Fruit fly (Drosophila melanogaster) whole organism, embryonic: ENCODE results near the gene CG17169.

Source experiments
- BEAF-32 ChIP-seq: fragments of 200-800 bp; sonication (Bioruptor generic); optimal IDR thresholded peaks from 3 replicates; lab custom pipeline; 2017; ENCODE audit warnings: missing biosample characterization, missing genetic modification characterization, mild to moderate bottlenecking, moderate library complexity, missing genetic modification reagents
- Bgb ChIP-seq: fragments of 200-800 bp; sonication (Bioruptor generic); IDR thresholded peaks from 2 replicates; pipeline ENCODE4 v1.3.6; 2022; ENCODE audit warnings: missing biosample characterization, missing genetic modification characterization; ENCODE audit not compliant: partially characterized antibody
- C15 ChIP-seq: fragments of 200-800 bp; sonication (Bioruptor generic); IDR thresholded peaks from 3 replicates; pipeline ENCODE4 v1.3.6; 2022; ENCODE audit warnings: missing biosample characterization, missing genetic modification characterization
- CG12219 ChIP-seq: fragments of 200-800 bp; sonication (Bioruptor generic); optimal IDR thresholded peaks from 3 replicates; lab custom pipeline; 2018; ENCODE audit warnings: missing biosample characterization, mild to moderate bottlenecking, missing genetic modification characterization
- CG12659 ChIP-seq: fragments of 200-800 bp; sonication (Bioruptor generic); optimal IDR thresholded peaks from 3 replicates; lab custom pipeline; 2017; ENCODE audit warnings: mild to moderate bottlenecking, missing biosample characterization, missing genetic modification reagents, missing genetic modification characterization
- CG13894 ChIP-seq: fragments of 200-800 bp; sonication (Bioruptor generic); optimal IDR thresholded peaks from 3 replicates; lab custom pipeline; 2018; ENCODE audit warnings: missing biosample characterization, mild to moderate bottlenecking, missing genetic modification characterization, moderate library complexity
- CG14710 ChIP-seq: fragments of 200-800 bp; sonication (Bioruptor generic); optimal IDR thresholded peaks from 3 replicates; lab custom pipeline; 2019; ENCODE audit warnings: missing biosample characterization, mild to moderate bottlenecking, missing genetic modification characterization, moderate library complexity
- CG15479 ChIP-seq: fragments of 200-800 bp; sonication (Bioruptor generic); optimal IDR thresholded peaks from 3 replicates; lab custom pipeline; 2019; ENCODE audit warnings: missing biosample characterization, mild to moderate bottlenecking, missing genetic modification characterization, moderate library complexity
- CG15514 ChIP-seq: fragments of 200-800 bp; sonication (Bioruptor generic); optimal IDR thresholded peaks from 3 replicates; lab custom pipeline; 2017; ENCODE audit warnings: missing biosample characterization, missing genetic modification characterization, mild to moderate bottlenecking, moderate library complexity, missing genetic modification reagents
- CG16779 ChIP-seq: fragments of 200-800 bp; sonication (Bioruptor generic); IDR thresholded peaks from 2 replicates; pipeline ENCODE4 v1.3.6; 2022; ENCODE audit warnings: missing biosample characterization, missing genetic modification characterization
- CG16813 ChIP-seq: fragments of 200-800 bp; sonication (Bioruptor generic); IDR thresholded peaks from 3 replicates; pipeline ENCODE4 v1.3.6; 2022; ENCODE audit warnings: missing biosample characterization, missing genetic modification characterization; ENCODE audit not compliant: partially characterized antibody
- CG2116 ChIP-seq: fragments of 200-800 bp; sonication (Bioruptor generic); optimal IDR thresholded peaks from 3 replicates; lab custom pipeline; 2018; ENCODE audit warnings: missing biosample characterization, mild to moderate bottlenecking, missing genetic modification characterization
- CG30020 ChIP-seq: fragments of 200-800 bp; optimal IDR thresholded peaks from 2 replicates; lab custom pipeline; 2019; ENCODE audit warnings: missing biosample characterization, mild to moderate bottlenecking, missing genetic modification characterization, moderate library complexity
- CG32772 ChIP-seq: fragments of 200-800 bp; sonication (Bioruptor generic); IDR thresholded peaks from 2 replicates; pipeline ENCODE4 v1.3.6; 2022; ENCODE audit warnings: missing biosample characterization, missing genetic modification characterization
- CG34224 ChIP-seq: fragments of 200-800 bp; sonication (Bioruptor generic); IDR thresholded peaks from 3 replicates; pipeline ENCODE4 v1.3.6; 2022; ENCODE audit warnings: missing biosample characterization, missing genetic modification characterization; ENCODE audit not compliant: partially characterized antibody
- CG34376 ChIP-seq: fragments of 200-800 bp; sonication (Bioruptor generic); optimal IDR thresholded peaks from 2 replicates; lab custom pipeline; 2018; ENCODE audit warnings: missing biosample characterization, mild to moderate bottlenecking, missing genetic modification characterization
- CG9797 ChIP-seq: fragments of 200-800 bp; sonication (Bioruptor generic); optimal IDR thresholded peaks from 3 replicates; lab custom pipeline; 2018; ENCODE audit warnings: missing biosample characterization, mild to moderate bottlenecking, missing genetic modification characterization
- D19A ChIP-seq: fragments of 200-800 bp; optimal IDR thresholded peaks from 3 replicates; lab custom pipeline; 2019; ENCODE audit warnings: missing biosample characterization, mild to moderate bottlenecking, missing genetic modification characterization, moderate library complexity
- Dp ChIP-seq: fragments of 200-800 bp; sonication (Bioruptor generic); optimal IDR thresholded peaks from 2 replicates; lab custom pipeline; 2018; ENCODE audit warnings: missing biosample characterization, mild to moderate bottlenecking, missing genetic modification characterization, moderate library complexity
- Dref ChIP-seq: fragments of 200-800 bp; sonication (Bioruptor generic); IDR thresholded peaks from 2 replicates; pipeline ENCODE4 v1.3.6; 2022; ENCODE audit warnings: missing biosample characterization, missing genetic modification characterization
- GATAe ChIP-seq: fragments of 200-800 bp; sonication (Bioruptor generic); conservative IDR thresholded peaks from 2 replicates; pipeline ENCODE4 v1.3.6; 2022; ENCODE audit warnings: missing biosample characterization, missing genetic modification characterization
- HLH3B ChIP-seq: fragments of 200-800 bp; sonication (Bioruptor generic); IDR thresholded peaks from 2 replicates; pipeline ENCODE4 v1.3.6; 2022; ENCODE audit warnings: missing biosample characterization, missing genetic modification characterization
- HLH4C ChIP-seq: fragments of 200-800 bp; sonication (Bioruptor generic); IDR thresholded peaks from 3 replicates; pipeline ENCODE4 v1.3.6; 2022; ENCODE audit warnings: missing biosample characterization, missing genetic modification characterization; ENCODE audit not compliant: partially characterized antibody
- Hr3 ChIP-seq: fragments of 200-800 bp; sonication (Bioruptor generic); optimal IDR thresholded peaks from 3 replicates; lab custom pipeline; 2016; ENCODE audit warnings: missing biosample characterization, missing genetic modification characterization
- MBD-R2 ChIP-seq: fragments of 200-800 bp; sonication (Bioruptor generic); IDR thresholded peaks from 2 replicates; pipeline ENCODE4 v1.3.6; 2022; ENCODE audit warnings: missing biosample characterization, missing genetic modification characterization
- MESR4 ChIP-seq: fragments of 200-800 bp; sonication (Bioruptor generic); optimal IDR thresholded peaks from 2 replicates; lab custom pipeline; 2018; ENCODE audit warnings: missing biosample characterization, mild to moderate bottlenecking, missing genetic modification characterization, moderate library complexity
- Med ChIP-seq: fragments of 200-800 bp; sonication (Bioruptor generic); peaks from one replicate; lab custom pipeline; 2016; ENCODE audit warnings: missing biosample characterization, missing genetic modification characterization, mild to moderate bottlenecking, inconsistent platforms, moderate library complexity
- Pdp1 ChIP-seq, 2 experiments: fragments of 200-800 bp; sonication (Bioruptor generic); optimal IDR thresholded peaks; 3 replicates each; lab custom pipeline; 2016; ENCODE audit warnings: missing biosample characterization in 2 of 2, missing genetic modification characterization in 2 of 2, mild to moderate bottlenecking in 1 of 2, moderate library complexity in 1 of 2
- Scr ChIP-seq: fragments of 200-800 bp; sonication (Bioruptor generic); IDR thresholded peaks from 2 replicates; pipeline ENCODE4 v1.3.6; 2022; ENCODE audit warnings: missing biosample characterization, missing genetic modification characterization; ENCODE audit not compliant: partially characterized antibody
- Sin3A ChIP-seq: fragments of >200 bp; optimal IDR thresholded peaks from 2 replicates; lab custom pipeline; 2018
- Sry-δ ChIP-seq: fragments of 200-800 bp; sonication (Bioruptor generic); optimal IDR thresholded peaks from 2 replicates; lab custom pipeline; 2016; ENCODE audit warnings: missing biosample characterization, missing genetic modification characterization
- dan ChIP-seq: fragments of 200-800 bp; sonication (Bioruptor generic); IDR thresholded peaks from 2 replicates; pipeline ENCODE4 v1.3.6; 2022; ENCODE audit warnings: missing biosample characterization, missing genetic modification characterization
- en ChIP-seq: fragments of 200-800 bp; sonication (Bioruptor generic); optimal IDR thresholded peaks from 2 replicates; lab custom pipeline; 2016; ENCODE audit warnings: missing biosample characterization, missing genetic modification characterization
- exex ChIP-seq: fragments of 200-800 bp; sonication (Bioruptor generic); optimal IDR thresholded peaks from 4 replicates; lab custom pipeline; 2018; ENCODE audit warnings: missing biosample characterization, mild to moderate bottlenecking, missing genetic modification characterization, moderate library complexity
- gcm2 ChIP-seq: fragments of 200-800 bp; sonication (Bioruptor generic); optimal IDR thresholded peaks from 2 replicates; lab custom pipeline; 2016; ENCODE audit warnings: missing biosample characterization, missing genetic modification characterization
- gfzf ChIP-seq: fragments of 200-800 bp; sonication (Bioruptor generic); optimal IDR thresholded peaks from 2 replicates; lab custom pipeline; 2016; ENCODE audit warnings: missing biosample characterization, mild to moderate bottlenecking, missing genetic modification characterization, moderate library complexity
- grn ChIP-seq: fragments of 200-800 bp; sonication (Bioruptor generic); optimal IDR thresholded peaks from 3 replicates; lab custom pipeline; 2017; ENCODE audit warnings: missing biosample characterization, missing genetic modification characterization
- gro ChIP-seq: fragments of 200-800 bp; sonication (Bioruptor generic); optimal IDR thresholded peaks from 2 replicates; lab custom pipeline; 2016; ENCODE audit warnings: missing biosample characterization, missing genetic modification characterization
- hkb ChIP-seq, 2 experiments: fragments of 200-800 bp in 1 of 2; fragments of >200 bp in 1 of 2; sonication (Bioruptor generic) in 1 of 2; IDR thresholded peaks in 1 of 2; optimal IDR thresholded peaks in 1 of 2; 2 replicates each; pipeline versions ENCODE4 v1.3.6 to Lab custom; 2017 to 2022; ENCODE audit warnings: missing biosample characterization in 1 of 2, missing genetic modification characterization in 1 of 2
- mirr ChIP-seq: fragments of 200-800 bp; sonication (Bioruptor generic); optimal IDR thresholded peaks from 3 replicates; lab custom pipeline; 2018; ENCODE audit warnings: missing biosample characterization, mild to moderate bottlenecking, missing genetic modification characterization
- pzg ChIP-seq: fragments of 200-800 bp; sonication (Bioruptor generic); optimal IDR thresholded peaks from 3 replicates; lab custom pipeline; 2018; ENCODE audit warnings: missing biosample characterization, mild to moderate bottlenecking, missing genetic modification characterization, moderate library complexity
- stwl ChIP-seq: fragments of 200-800 bp; sonication (Bioruptor generic); optimal IDR thresholded peaks from 3 replicates; lab custom pipeline; 2018; ENCODE audit warnings: missing biosample characterization, mild to moderate bottlenecking, missing genetic modification characterization, moderate library complexity
- sug ChIP-seq: fragments of 200-800 bp; optimal IDR thresholded peaks from 2 replicates; lab custom pipeline; 2019; ENCODE audit warnings: missing biosample characterization, mild to moderate bottlenecking, missing genetic modification characterization, moderate library complexity
- trem ChIP-seq: fragments of 200-800 bp; optimal IDR thresholded peaks from 3 replicates; lab custom pipeline; 2019; ENCODE audit warnings: missing biosample characterization, mild to moderate bottlenecking, missing genetic modification characterization, moderate library complexity
- unc-4 ChIP-seq: fragments of 200-800 bp; sonication (Bioruptor generic); IDR thresholded peaks from 2 replicates; pipeline ENCODE4 v1.3.6; 2022; ENCODE audit warnings: missing biosample characterization, missing genetic modification characterization; ENCODE audit not compliant: partially characterized antibody

CG17169 gene

DNA sequence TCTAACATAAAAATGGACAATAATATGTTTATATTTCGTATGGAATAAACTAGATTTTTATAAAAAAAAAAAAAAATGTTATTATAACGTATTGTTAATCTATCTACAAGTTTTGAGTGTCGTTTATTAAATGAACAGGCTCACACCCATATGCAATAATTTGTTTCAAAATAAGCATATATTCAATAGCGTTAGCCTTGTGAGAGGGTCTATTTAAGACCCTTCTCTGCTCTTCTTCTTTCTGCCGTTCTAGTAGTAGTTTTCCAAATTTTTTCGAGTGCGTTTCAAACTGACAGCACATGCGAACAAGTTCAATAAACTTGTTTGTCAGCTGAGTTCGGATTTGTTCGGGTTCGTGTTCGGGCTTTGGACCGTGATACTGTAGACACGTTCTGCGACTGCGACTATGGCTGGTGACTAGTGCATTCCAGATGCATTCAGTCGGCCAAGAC lies 13.2 kb upstream of the CG17169 start (continued):
- no peak for TF ChIP-seq en (GFP tag; lab: Kevin White, UChicago)
- peak; percentile 25 for TF ChIP-seq Hr3
- TF ChIP-seq, all 482 proteins: peak for 44

DNA sequence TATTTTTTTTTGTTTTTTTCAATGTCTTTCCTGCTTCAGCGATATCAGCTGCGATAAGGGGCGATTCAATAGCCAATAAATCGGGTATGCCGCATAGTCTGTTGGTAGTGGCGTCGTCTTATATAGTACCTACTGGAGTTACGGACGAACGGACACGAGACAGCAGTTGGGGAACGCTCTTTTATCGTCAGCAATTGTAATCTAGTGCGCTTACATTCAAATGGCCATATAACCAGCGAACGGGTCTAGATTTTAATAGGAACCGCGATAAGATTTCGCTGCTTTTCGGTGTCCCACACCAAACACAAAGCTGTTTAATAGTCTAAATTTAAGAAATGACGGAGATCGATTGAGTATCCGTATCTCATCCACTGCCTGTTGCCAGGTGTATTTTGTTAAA lies 11.1 kb upstream of the CG17169 start:
- peak; percentile 63 for TF ChIP-seq sug (tag; lab: Kevin White, UChicago)
- TF ChIP-seq Pdp1 (GFP tag; optimal IDR thresholded peaks at IDR 0.05; lab: Kevin White, UChicago), result peak in 1 of 2 experiments; percentile 29
- peak; percentile 71 for TF ChIP-seq exex (tag; lab: Kevin White, UChicago)
- peak; percentile 8 for TF ChIP-seq grn
- TF ChIP-seq CG34376, result peak; percentile 36
- TF ChIP-seq HLH3B (GFP tag; lab: Robert Waterston, UW), result no peak
- TF ChIP-seq mirr, result peak; percentile 54
- no peak for TF ChIP-seq gro (GFP tag; lab: Kevin White, UChicago)
- TF ChIP-seq C15 (GFP tag; lab: Robert Waterston, UW), result no peak
- TF ChIP-seq GATAe, result peak; percentile 48
- TF ChIP-seq, all 482 proteins: peak for 7

DNA sequence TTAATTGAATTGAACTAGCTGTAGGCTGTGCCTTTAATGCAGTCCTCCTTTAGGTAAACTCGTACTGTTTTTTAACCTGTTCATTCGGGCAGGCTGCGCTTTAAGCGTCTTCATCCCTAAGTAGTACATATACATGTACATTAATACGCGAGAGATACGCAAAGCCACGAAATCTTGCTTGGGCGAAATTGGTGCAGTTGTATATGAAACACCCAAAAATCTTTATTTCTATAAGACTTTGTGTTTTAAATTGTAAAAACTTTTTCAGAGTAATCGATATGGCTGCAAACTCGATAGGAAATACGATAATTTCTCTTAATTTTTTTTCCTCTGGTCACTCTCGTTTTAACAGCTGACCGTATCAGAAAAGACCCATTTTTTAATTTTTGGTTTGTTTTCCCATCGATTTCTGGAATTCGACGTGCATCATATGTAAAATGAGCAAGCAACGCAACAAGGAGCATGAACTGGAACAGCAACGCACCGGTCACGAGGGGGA lies 2.0 kb upstream of the CG17169 start, which contains the start of the genes CG17163 and CG17168:
TSS of gene CG17163 (minus strand) at position 303 of the 499 bp plus-strand sequence.
TSS of gene CG17168 (plus strand) at position 332 of the 499 bp plus-strand sequence.
- no peak for TF ChIP-seq hkb (optimal IDR thresholded peaks at IDR 0.05; lab: Kevin White, UChicago)
- no peak for TF ChIP-seq hkb (GFP tag; IDR thresholded peaks at IDR 0.05; lab: Robert Waterston, UW)
- TF ChIP-seq CG9797 (GFP tag; lab: Kevin White, UChicago), result peak; percentile 52
- peak; percentile 53 for TF ChIP-seq Dref (GFP tag; lab: Robert Waterston, UW)
- no peak for TF ChIP-seq gcm2 (GFP tag; lab: Kevin White, UChicago)
- peak; percentile 33 for TF ChIP-seq CG2116 (GFP tag; lab: Kevin White, UChicago)
- TF ChIP-seq Dp, result peak; percentile 4
- peak; percentile 68 for TF ChIP-seq BEAF-32 (GFP tag; lab: Kevin White, UChicago)
- TF ChIP-seq Sin3A (lab: Kevin White, UChicago), result peak; percentile 28
- TF ChIP-seq CG15479 (GFP tag; lab: Kevin White, UChicago), result peak; percentile 23
- TF ChIP-seq Bgb (GFP tag; lab: Robert Waterston, UW), result no peak
- TF ChIP-seq pzg (GFP tag; lab: Kevin White, UChicago), result peak; percentile 11
- 0 out of 2 replicates have a peak, but pooled peaks have one; percentile 32 for TF ChIP-seq unc-4
- peak; percentile 54 for TF ChIP-seq CG30020 (tag; lab: Kevin White, UChicago)
- TF ChIP-seq CG12219, result no peak
- peak; percentile 8 for TF ChIP-seq CG12659 (GFP tag; lab: Kevin White, UChicago)
- TF ChIP-seq CG32772 (GFP tag; lab: Robert Waterston, UW), result no peak
- 0 out of 3 replicates have a peak, but pooled peaks have one; percentile 11 for TF ChIP-seq CG34224 (GFP tag; lab: Robert Waterston, UW)
- peak; percentile 28; the same call in 2 of the 3 replicates for TF ChIP-seq HLH4C (GFP tag; lab: Robert Waterston, UW)
- peak; percentile 12 for TF ChIP-seq stwl
- TF ChIP-seq CG16779 (GFP tag; lab: Robert Waterston, UW), result no peak
- peak; percentile 47; the same call in 2 of the 3 replicates for TF ChIP-seq CG16813 (GFP tag; lab: Robert Waterston, UW)
- TF ChIP-seq CG13894 (tag; lab: Kevin White, UChicago), result no peak
- peak; percentile 17 for TF ChIP-seq CG14710
- no peak for TF ChIP-seq D19A (tag; lab: Kevin White, UChicago)
- peak; percentile 67 for TF ChIP-seq gfzf (GFP tag; lab: Kevin White, UChicago)
- peak; percentile 43; the same call in 1 of the 2 replicates for TF ChIP-seq Scr (GFP tag; lab: Robert Waterston, UW)
- TF ChIP-seq Med (GFP tag; lab: Kevin White, UChicago), result peak; percentile 39
- TF ChIP-seq dan, result no peak
- peak; percentile 35; the same call in 1 of the 2 replicates for TF ChIP-seq MBD-R2 (GFP tag; lab: Robert Waterston, UW)
- peak; percentile 6 for TF ChIP-seq trem (tag; lab: Kevin White, UChicago)
- TF ChIP-seq Sry-δ (GFP tag; lab: Kevin White, UChicago), result peak; percentile 54
- peak; percentile 6 for TF ChIP-seq MESR4 (GFP tag; lab: Kevin White, UChicago)
- TF ChIP-seq CG15514 (GFP tag; lab: Kevin White, UChicago), result peak; percentile 14
